Fruit fly (Drosophila melanogaster): Measurements from ENCODE around the gene Ugt316A1.

DNA sequence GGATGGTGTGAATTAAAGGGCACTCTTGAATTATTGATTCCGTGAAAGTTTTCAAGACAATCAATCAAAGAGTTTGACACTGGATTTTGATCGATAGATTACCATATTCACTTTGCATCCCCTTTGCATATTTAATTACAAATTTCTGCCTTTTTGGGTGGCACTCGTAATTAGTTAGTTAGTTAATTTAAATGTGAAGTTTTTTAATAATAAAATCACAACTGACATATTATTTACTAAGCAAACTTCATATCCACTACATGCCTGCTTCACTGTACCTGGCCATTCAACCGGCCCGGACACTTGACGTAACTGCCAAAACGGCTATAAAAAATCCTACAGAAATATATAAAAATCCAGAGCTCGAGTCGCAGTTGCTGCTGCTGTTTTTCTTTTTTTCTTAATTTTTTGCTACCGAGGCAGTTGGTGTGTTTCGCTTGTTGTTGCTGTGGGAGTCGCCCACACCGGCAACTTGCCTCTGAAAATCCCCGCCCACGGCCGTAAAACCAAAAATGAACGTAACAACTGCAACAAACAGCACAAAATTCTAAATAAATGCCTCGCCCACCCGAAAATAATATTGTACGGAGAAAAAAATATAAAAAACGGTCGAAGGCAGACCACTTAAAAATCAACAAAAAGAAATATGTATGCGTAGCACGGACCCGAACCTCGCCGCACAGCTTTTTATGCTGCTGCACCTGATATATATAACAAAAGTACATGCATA, 12.2 kb upstream of the Ugt316A1 start:
- TF ChIP-seq Dll (optimal IDR thresholded peaks at IDR 0.05) (no peak), pan (optimal IDR thresholded peaks at IDR 0.05) (no peak)
